Fruit fly (Drosophila melanogaster) whole organism, embryonic: Measurements from ENCODE around the gene Abl.

Experiments
- Aef1 ChIP-seq: fragments of 200-800 bp; sonication (Bioruptor generic); IDR thresholded peaks from 3 replicates; pipeline ENCODE4 v1.3.6; 2022; ENCODE audit warnings: missing biosample characterization, missing genetic modification characterization
- CG11247 ChIP-seq: fragments of 200-800 bp; sonication (Bioruptor generic); IDR thresholded peaks from 2 replicates; pipeline ENCODE4 v1.3.6; 2022; ENCODE audit warnings: missing biosample characterization, missing genetic modification characterization
- CG11560 ChIP-seq: fragments of 200-800 bp; sonication (Bioruptor generic); IDR thresholded peaks from 3 replicates; pipeline ENCODE4 v1.3.6; 2022; ENCODE audit warnings: missing biosample characterization, missing genetic modification characterization
- CG12104 ChIP-seq: fragments of 200-800 bp; sonication (Bioruptor generic); optimal IDR thresholded peaks from 3 replicates; lab custom pipeline; 2016; ENCODE audit warnings: missing biosample characterization, missing genetic modification characterization
- CG12391 ChIP-seq: fragments of 200-800 bp; sonication (Bioruptor generic); optimal IDR thresholded peaks from 3 replicates; lab custom pipeline; 2018; ENCODE audit warnings: missing biosample characterization, mild to moderate bottlenecking, missing genetic modification characterization, moderate library complexity
- CG13894 ChIP-seq: fragments of 200-800 bp; sonication (Bioruptor generic); optimal IDR thresholded peaks from 3 replicates; lab custom pipeline; 2018; ENCODE audit warnings: missing biosample characterization, mild to moderate bottlenecking, missing genetic modification characterization, moderate library complexity
- CG15514 ChIP-seq: fragments of 200-800 bp; sonication (Bioruptor generic); optimal IDR thresholded peaks from 3 replicates; lab custom pipeline; 2017; ENCODE audit warnings: missing biosample characterization, missing genetic modification characterization, mild to moderate bottlenecking, moderate library complexity, missing genetic modification reagents
- CG15696 ChIP-seq: fragments of 200-800 bp; sonication (Bioruptor generic); optimal IDR thresholded peaks from 2 replicates; lab custom pipeline; 2019; ENCODE audit warnings: missing biosample characterization, mild to moderate bottlenecking, missing genetic modification characterization, moderate library complexity
- CG16863 ChIP-seq: fragments of 200-800 bp; sonication (Bioruptor generic); optimal IDR thresholded peaks from 3 replicates; lab custom pipeline; 2016; ENCODE audit warnings: missing biosample characterization, missing genetic modification characterization
- CG17612 ChIP-seq: fragments of 200-800 bp; sonication (Bioruptor generic); IDR thresholded peaks from 2 replicates; pipeline ENCODE4 v1.3.6; 2022; ENCODE audit warnings: missing biosample characterization, missing genetic modification characterization
- CG18599 ChIP-seq: fragments of 200-800 bp; sonication (Bioruptor generic); optimal IDR thresholded peaks from 3 replicates; lab custom pipeline; 2017; ENCODE audit warnings: missing biosample characterization, missing genetic modification characterization, mild to moderate bottlenecking, moderate library complexity, missing genetic modification reagents
- CG18619 ChIP-seq: fragments of 200-800 bp; sonication (Bioruptor generic); optimal IDR thresholded peaks from 3 replicates; lab custom pipeline; 2017; ENCODE audit warnings: missing biosample characterization, mild to moderate bottlenecking, missing genetic modification characterization
- CG18764 ChIP-seq: fragments of 200-800 bp; sonication (Bioruptor generic); optimal IDR thresholded peaks from 3 replicates; lab custom pipeline; 2016; ENCODE audit warnings: missing biosample characterization, missing genetic modification characterization
- CG2712 ChIP-seq: fragments of 200-800 bp; optimal IDR thresholded peaks from 3 replicates; lab custom pipeline; 2019; ENCODE audit warnings: missing biosample characterization, mild to moderate bottlenecking, missing genetic modification characterization, moderate library complexity
- CG31224 ChIP-seq: fragments of 200-800 bp; sonication (Bioruptor generic); IDR thresholded peaks from 2 replicates; pipeline ENCODE4 v1.3.6; 2022; ENCODE audit warnings: missing biosample characterization, missing genetic modification characterization
- CG6813 ChIP-seq: fragments of 200-800 bp; sonication (Bioruptor generic); optimal IDR thresholded peaks from 2 replicates; lab custom pipeline; 2017; ENCODE audit warnings: missing biosample characterization, missing genetic modification characterization, mild to moderate bottlenecking, moderate library complexity, missing genetic modification reagents
- CG7556 ChIP-seq: fragments of 200-800 bp; sonication (Bioruptor generic); optimal IDR thresholded peaks from 2 replicates; lab custom pipeline; 2017; ENCODE audit warnings: missing biosample characterization, mild to moderate bottlenecking, missing genetic modification characterization
- CG7839 ChIP-seq: fragments of 200-800 bp; sonication (Bioruptor generic); optimal IDR thresholded peaks from 3 replicates; lab custom pipeline; 2018; ENCODE audit warnings: missing biosample characterization, mild to moderate bottlenecking, missing genetic modification characterization, moderate library complexity
- CG8089 ChIP-seq: fragments of 200-800 bp; sonication (Bioruptor generic); optimal IDR thresholded peaks from 3 replicates; lab custom pipeline; 2016; ENCODE audit warnings: missing biosample characterization, missing genetic modification characterization
- CG9727 ChIP-seq: fragments of 200-800 bp; sonication (Bioruptor generic); optimal IDR thresholded peaks from 3 replicates; lab custom pipeline; 2017; ENCODE audit warnings: missing biosample characterization, mild to moderate bottlenecking, missing genetic modification characterization
- CoRest ChIP-seq: fragments of 200-800 bp; sonication (Bioruptor generic); optimal IDR thresholded peaks from 3 replicates; lab custom pipeline; 2018; ENCODE audit warnings: missing biosample characterization, mild to moderate bottlenecking, missing genetic modification characterization, moderate library complexity
- Dek ChIP-seq: fragments of 200-800 bp; sonication (Bioruptor generic); optimal IDR thresholded peaks from 3 replicates; lab custom pipeline; 2019; ENCODE audit warnings: missing biosample characterization, mild to moderate bottlenecking, missing genetic modification characterization, moderate library complexity
- Dll ChIP-seq: fragments of 200-800 bp; sonication (Bioruptor generic); IDR thresholded peaks from 4 replicates; pipeline ENCODE4 v1.3.6; 2022; ENCODE audit warnings: missing biosample characterization, missing genetic modification characterization; ENCODE audit not compliant: partially characterized antibody
- HHEX ChIP-seq: fragments of 200-800 bp; sonication (Bioruptor generic); optimal IDR thresholded peaks from 3 replicates; lab custom pipeline; 2017; ENCODE audit warnings: missing biosample characterization, mild to moderate bottlenecking, missing genetic modification characterization, missing genetic modification reagents
- Hey ChIP-seq: fragments of 200-800 bp; sonication (Bioruptor generic); optimal IDR thresholded peaks from 3 replicates; lab custom pipeline; 2018; ENCODE audit warnings: missing biosample characterization, mild to moderate bottlenecking, missing genetic modification characterization
- Hr3 ChIP-seq: fragments of 200-800 bp; sonication (Bioruptor generic); optimal IDR thresholded peaks from 3 replicates; lab custom pipeline; 2016; ENCODE audit warnings: missing biosample characterization, missing genetic modification characterization
- Oli ChIP-seq: fragments of 200-800 bp; sonication (Bioruptor generic); optimal IDR thresholded peaks from 2 replicates; lab custom pipeline; 2018; ENCODE audit warnings: missing biosample characterization, mild to moderate bottlenecking, missing genetic modification characterization, moderate library complexity
- Poxn ChIP-seq: fragments of 200-800 bp; sonication (Bioruptor generic); IDR thresholded peaks from 2 replicates; pipeline ENCODE4 v1.3.6; 2022; ENCODE audit warnings: missing biosample characterization, missing genetic modification characterization
- Ptx1 ChIP-seq: fragments of 200-800 bp; sonication (Bioruptor generic); IDR thresholded peaks from 2 replicates; pipeline ENCODE4 v1.3.6; 2022; ENCODE audit warnings: missing biosample characterization, missing genetic modification characterization
- Sox102F ChIP-seq: fragments of 200-800 bp; sonication (Bioruptor generic); optimal IDR thresholded peaks from 2 replicates; lab custom pipeline; 2018; ENCODE audit warnings: missing biosample characterization, mild to moderate bottlenecking, missing genetic modification characterization, moderate library complexity
- Ssrp ChIP-seq: fragments of 200-800 bp; sonication (Bioruptor generic); optimal IDR thresholded peaks from 2 replicates; lab custom pipeline; 2018; ENCODE audit warnings: missing biosample characterization, mild to moderate bottlenecking, missing genetic modification characterization, moderate library complexity
- TFAM ChIP-seq: fragments of 200-800 bp; sonication (Bioruptor generic); optimal IDR thresholded peaks from 2 replicates; lab custom pipeline; 2017; ENCODE audit warnings: missing biosample characterization, missing genetic modification characterization, inconsistent platforms
- aop ChIP-seq: fragments of 200-800 bp; sonication (Bioruptor generic); IDR thresholded peaks from 2 replicates; pipeline ENCODE4 v1.3.6; 2022; ENCODE audit warnings: missing biosample characterization, missing genetic modification characterization
- bowl ChIP-seq: fragments of 200-800 bp; sonication (Bioruptor generic); IDR thresholded peaks from 2 replicates; pipeline ENCODE4 v1.3.6; 2022; ENCODE audit warnings: missing biosample characterization, missing genetic modification characterization
- cad ChIP-seq: fragments of >200 bp; optimal IDR thresholded peaks from 2 replicates; lab custom pipeline; 2017; ENCODE audit warnings: missing biosample characterization, missing genetic modification characterization
- disco-r ChIP-seq: fragments of 200-800 bp; sonication (Bioruptor generic); optimal IDR thresholded peaks from 2 replicates; lab custom pipeline; 2016; ENCODE audit warnings: missing biosample characterization, missing genetic modification characterization
- dpn ChIP-seq, 2 experiments: fragments of 200-800 bp; sonication (Bioruptor generic); optimal IDR thresholded peaks; 3 replicates each; lab custom pipeline; 2016; ENCODE audit warnings: missing biosample characterization in 2 of 2, missing genetic modification characterization in 2 of 2
- ftz-f1 ChIP-seq: fragments of 200-800 bp; sonication (Bioruptor generic); optimal IDR thresholded peaks from 2 replicates; lab custom pipeline; 2016; ENCODE audit warnings: missing biosample characterization, missing genetic modification characterization
- fu2 ChIP-seq: fragments of 200-800 bp; sonication (Bioruptor generic); optimal IDR thresholded peaks from 2 replicates; lab custom pipeline; 2016; ENCODE audit warnings: missing biosample characterization, missing genetic modification characterization
- gro ChIP-seq: fragments of 200-800 bp; sonication (Bioruptor generic); optimal IDR thresholded peaks from 2 replicates; lab custom pipeline; 2016; ENCODE audit warnings: missing biosample characterization, missing genetic modification characterization
- kni ChIP-seq: fragments of 200-800 bp; sonication (Bioruptor generic); optimal IDR thresholded peaks from 3 replicates; lab custom pipeline; 2017; ENCODE audit warnings: mild to moderate bottlenecking, missing biosample characterization, missing genetic modification reagents, missing genetic modification characterization
- phol ChIP-seq: fragments of 200-800 bp; sonication (Bioruptor generic); optimal IDR thresholded peaks from 3 replicates; lab custom pipeline; 2018; ENCODE audit warnings: missing biosample characterization, mild to moderate bottlenecking, missing genetic modification characterization, moderate library complexity
- seq ChIP-seq: fragments of 200-800 bp; sonication (Bioruptor generic); IDR thresholded peaks from 2 replicates; pipeline ENCODE4 v1.3.6; 2022; ENCODE audit warnings: missing biosample characterization, missing genetic modification characterization
- tap ChIP-seq: fragments of 200-800 bp; optimal IDR thresholded peaks from 3 replicates; lab custom pipeline; 2019; ENCODE audit warnings: missing biosample characterization, mild to moderate bottlenecking, missing genetic modification characterization, moderate library complexity
- unc-4 ChIP-seq: fragments of 200-800 bp; sonication (Bioruptor generic); IDR thresholded peaks from 2 replicates; pipeline ENCODE4 v1.3.6; 2022; ENCODE audit warnings: missing biosample characterization, missing genetic modification characterization; ENCODE audit not compliant: partially characterized antibody
- wek ChIP-seq: fragments of 200-800 bp; sonication (Bioruptor generic); optimal IDR thresholded peaks from 3 replicates; lab custom pipeline; 2018; ENCODE audit warnings: missing biosample characterization, mild to moderate bottlenecking, missing genetic modification characterization, moderate library complexity

Abl gene

dm6 chr3L:16661167-16662109, 13.8 kb upstream of the Abl start, which contains the start of gene Baldspot (continued):
- peak; percentile 53 for TF ChIP-seq wek
- peak; percentile 75 for TF ChIP-seq CG2712 (tag; lab: Kevin White, UChicago)
- peak; percentile 11 for TF ChIP-seq TFAM (GFP tag; lab: Kevin White, UChicago)
- peak; percentile 60 for TF ChIP-seq CG12391 (tag; lab: Kevin White, UChicago)
- TF ChIP-seq seq (GFP tag; lab: Robert Waterston, UW) = no peak
- TF ChIP-seq Sox102F (GFP tag; lab: Kevin White, UChicago) = peak; percentile 47
- TF ChIP-seq CG16863 (GFP tag; lab: Kevin White, UChicago) = peak; percentile 35
- peak; percentile 45 for TF ChIP-seq CG8089
- TF ChIP-seq CG11560 = peak; percentile 37; the same call in 1 of the 3 replicates
- peak; percentile 43; the same call in 1 of the 2 replicates for TF ChIP-seq CG31224
- TF ChIP-seq Hr3 (GFP tag; lab: Kevin White, UChicago) = no peak
- peak; percentile 35; the same call in 2 of the 3 replicates for TF ChIP-seq Aef1 (GFP tag; lab: Robert Waterston, UW)
- TF ChIP-seq CG18599 (GFP tag; lab: Kevin White, UChicago) = peak; percentile 91
- peak; percentile 89 for TF ChIP-seq CG15696
- TF ChIP-seq CG18764 (GFP tag; lab: Kevin White, UChicago) = peak; percentile 72
- TF ChIP-seq CG6813 (GFP tag; lab: Kevin White, UChicago) = peak; percentile 80
- TF ChIP-seq CG11247 (GFP tag; lab: Robert Waterston, UW) = no peak
- TF ChIP-seq CG9727 (GFP tag; lab: Kevin White, UChicago) = peak; percentile 91
- TF ChIP-seq Poxn = no peak
- peak; percentile 84 for TF ChIP-seq CG7556
- peak; percentile 81 for TF ChIP-seq CG12104 (GFP tag; lab: Kevin White, UChicago)
- peak; percentile 41 for TF ChIP-seq Hey (tag; lab: Kevin White, UChicago)

- TF ChIP-seq phol (tag; lab: Kevin White, UChicago) (peak; percentile 98), unc-4 (GFP tag; lab: Robert Waterston, UW) (no peak), CG17612 (GFP tag; lab: Robert Waterston, UW) (peak; percentile 83), disco-r (GFP tag; lab: Kevin White, UChicago) (peak; percentile 75), dpn (GFP tag; optimal IDR thresholded peaks at IDR 0.05; lab: Kevin White, UChicago) (peak; percentile 95), CoRest (peak; percentile 98), Ptx1 (GFP tag; lab: Robert Waterston, UW) (peak; percentile 97), bowl (GFP tag; lab: Robert Waterston, UW) (peak; percentile 88), gro (GFP tag; lab: Kevin White, UChicago) (peak; percentile 89), cad (GFP tag; lab: Kevin White, UChicago) (no peak), fu2 (GFP tag; lab: Kevin White, UChicago) (peak; percentile 84), Ssrp (tag; lab: Kevin White, UChicago) (peak; percentile 97), kni (GFP tag; lab: Kevin White, UChicago) (peak; percentile 78), CG15514 (GFP tag; lab: Kevin White, UChicago) (peak; percentile 91), CG18619 (peak; percentile 98), Oli (tag; lab: Kevin White, UChicago) (peak; percentile 98), tap (peak; percentile 95), HHEX (GFP tag; lab: Kevin White, UChicago) (peak; percentile 98), Dll (GFP tag; lab: Robert Waterston, UW) (no peak), CG7839 (tag; lab: Kevin White, UChicago) (peak; percentile 98), Dek (tag; lab: Kevin White, UChicago) (peak; percentile 96), ftz-f1 (GFP tag; lab: Kevin White, UChicago) (peak; percentile 54), aop (peak; percentile 41; the same call in 1 of the 2 replicates), CG13894 (peak; percentile 84)
Observed at dm6 chr3L:16659959-16660870, 12.5 kb upstream of the Abl start.
